Worm (Caenorhabditis elegans) whole organism, L3 larva: Measurements from ENCODE around the gene lgc-9.

Experiments used
- ceh-9 ChIP-seq: sonication (generic microtip); optimal IDR thresholded peaks from 2 replicates; lab custom pipeline; 2018; ENCODE audit warnings: missing biosample characterization, missing genetic modification characterization
- elt-1 ChIP-seq: fragments of 150-350 bp; optimal IDR thresholded peaks from 2 replicates; lab custom pipeline; 2014; ENCODE audit warnings: missing biosample characterization, missing genetic modification characterization
- eor-1 ChIP-seq, 2 experiments: fragments of 150-350 bp; optimal IDR thresholded peaks; 2 replicates each; lab custom pipeline; 2014 to 2018; ENCODE audit warnings: missing biosample characterization in 2 of 2, missing genetic modification characterization in 2 of 2
- jun-1 ChIP-seq: fragments of 150-350 bp; optimal IDR thresholded peaks from 2 replicates; lab custom pipeline; 2014; ENCODE audit warnings: missing biosample characterization, missing genetic modification reagents, missing genetic modification characterization
- mdl-1 ChIP-seq: fragments of 150-350 bp; optimal IDR thresholded peaks from 2 replicates; lab custom pipeline; 2014; ENCODE audit warnings: missing biosample characterization, missing genetic modification characterization
- nhr-12 ChIP-seq: fragments of 150-350 bp; optimal IDR thresholded peaks from 2 replicates; lab custom pipeline; 2014; ENCODE audit warnings: missing biosample characterization, missing genetic modification characterization
- nhr-67 ChIP-seq: fragments of 150-350 bp; optimal IDR thresholded peaks from 2 replicates; lab custom pipeline; 2014; ENCODE audit warnings: missing biosample characterization, missing genetic modification characterization
- ztf-11 ChIP-seq: fragments of 150-350 bp; optimal IDR thresholded peaks from 2 replicates; lab custom pipeline; 2014; ENCODE audit warnings: missing biosample characterization, missing genetic modification characterization

DNA sequence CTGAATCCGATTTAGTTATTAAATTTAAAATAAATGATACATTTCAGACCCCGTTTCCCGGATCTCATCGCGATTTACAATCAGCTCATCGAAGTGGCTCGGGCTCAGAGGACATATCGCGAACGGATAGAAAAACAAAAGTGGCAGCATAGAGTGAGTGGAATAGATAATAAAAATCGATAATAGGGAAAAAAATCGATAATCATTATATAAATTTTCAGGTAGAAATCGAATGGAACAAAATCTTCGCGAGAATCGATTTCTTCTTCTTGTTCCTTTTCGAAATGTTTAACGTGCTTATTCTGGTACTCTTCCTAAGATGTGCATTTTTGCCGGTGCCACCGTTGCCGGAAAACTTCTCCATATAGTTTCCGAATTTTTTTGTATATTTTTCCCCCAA, 3.3 kb downstream of the lgc-9 start:
- TF ChIP-seq nhr-12 (tag; lab: Kevin White, UChicago) (no peak), ztf-11 (tag; lab: Kevin White, UChicago) (no peak), nhr-67 (tag; lab: Kevin White, UChicago) (no peak), jun-1 (tag; lab: Kevin White, UChicago) (no peak), mdl-1 (tag; lab: Kevin White, UChicago) (no peak), elt-1 (no peak), ceh-9 (no peak), eor-1 (tag; optimal IDR thresholded peaks at IDR 0.05; lab: Kevin White, UChicago) (no peak)
